Fruit fly (Drosophila melanogaster): Measurements from ENCODE around the gene Dip-C.

DNA sequence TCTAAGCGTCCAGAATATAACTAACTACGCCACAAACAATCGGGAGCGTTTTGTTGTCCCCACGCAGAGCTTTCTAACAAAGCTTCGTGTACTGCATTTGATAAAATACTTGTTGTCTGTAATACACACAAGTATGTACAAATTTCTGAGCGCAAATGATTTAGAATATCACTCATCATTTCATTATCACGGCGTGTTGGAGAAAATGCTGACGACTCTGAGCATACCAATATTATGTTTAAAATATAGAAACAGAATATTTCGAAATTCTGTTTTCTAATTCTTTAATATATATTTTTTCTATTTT, 7.7 kb downstream of the Dip-C start, which contains the start of gene Cyp9f2:
- TF ChIP-seq EcR (GFP tag; optimal IDR thresholded peaks at IDR 0.05) (no peak), pan (optimal IDR thresholded peaks at IDR 0.05) (no peak), usp (GFP tag; optimal IDR thresholded peaks at IDR 0.05) (no peak), CG8478 (optimal IDR thresholded peaks at IDR 0.05) (no peak)
